Fruit fly (Drosophila melanogaster) whole organism, embryonic: ENCODE data around the gene CG45061.
A peak's percentile ranks its signal among the peaks of the same experiment; 100 is the strongest.

Experiments
- Atf-2 ChIP-seq: fragments of 200-800 bp; sonication (Bioruptor generic); optimal IDR thresholded peaks from 2 replicates; lab custom pipeline; 2016; ENCODE audit warnings: missing biosample characterization, missing genetic modification characterization
- B-H1 ChIP-seq: fragments of 200-800 bp; sonication (Bioruptor generic); IDR thresholded peaks from 3 replicates; pipeline ENCODE4 v1.3.6; 2022; ENCODE audit warnings: missing biosample characterization, missing genetic modification characterization
- CG10147 ChIP-seq: fragments of 200-800 bp; sonication (Bioruptor generic); optimal IDR thresholded peaks from 2 replicates; lab custom pipeline; 2019; ENCODE audit warnings: missing biosample characterization, mild to moderate bottlenecking, missing genetic modification characterization, moderate library complexity
- CG10274 ChIP-seq: fragments of 200-800 bp; sonication (Bioruptor generic); optimal IDR thresholded peaks from 3 replicates; lab custom pipeline; 2017; ENCODE audit warnings: missing biosample characterization, mild to moderate bottlenecking, missing genetic modification characterization
- CG10321 ChIP-seq: fragments of 200-800 bp; sonication (Bioruptor generic); IDR thresholded peaks from 2 replicates; pipeline ENCODE4 v1.3.6; 2022; ENCODE audit warnings: missing biosample characterization, missing genetic modification characterization
- CG11695 ChIP-seq: fragments of 200-800 bp; sonication (Bioruptor generic); IDR thresholded peaks from 3 replicates; pipeline ENCODE4 v1.3.6; 2022; ENCODE audit warnings: missing biosample characterization, missing genetic modification characterization
- CG12391 ChIP-seq: fragments of 200-800 bp; sonication (Bioruptor generic); optimal IDR thresholded peaks from 3 replicates; lab custom pipeline; 2018; ENCODE audit warnings: missing biosample characterization, mild to moderate bottlenecking, missing genetic modification characterization, moderate library complexity
- CG12942 ChIP-seq: fragments of 200-800 bp; sonication (Bioruptor generic); optimal IDR thresholded peaks from 3 replicates; lab custom pipeline; 2016; ENCODE audit warnings: missing biosample characterization, missing genetic modification characterization
- CG16779 ChIP-seq: fragments of 200-800 bp; sonication (Bioruptor generic); IDR thresholded peaks from 2 replicates; pipeline ENCODE4 v1.3.6; 2022; ENCODE audit warnings: missing biosample characterization, missing genetic modification characterization
- CG17829 ChIP-seq: fragments of 200-800 bp; optimal IDR thresholded peaks from 2 replicates; lab custom pipeline; 2019; ENCODE audit warnings: missing biosample characterization, mild to moderate bottlenecking, missing genetic modification characterization, moderate library complexity
- CG2199 ChIP-seq: fragments of 200-800 bp; sonication (Bioruptor generic); IDR thresholded peaks from 3 replicates; pipeline ENCODE4 v1.3.6; 2022; ENCODE audit warnings: missing biosample characterization, missing genetic modification characterization
- CG30431 ChIP-seq: fragments of 200-800 bp; sonication (Bioruptor generic); optimal IDR thresholded peaks from 2 replicates; lab custom pipeline; 2017; ENCODE audit warnings: missing biosample characterization, missing genetic modification characterization
- CG31365 ChIP-seq: fragments of 200-800 bp; sonication (Bioruptor generic); optimal IDR thresholded peaks from 2 replicates; lab custom pipeline; 2018; ENCODE audit warnings: missing biosample characterization, mild to moderate bottlenecking, missing genetic modification characterization
- CG32532 ChIP-seq: fragments of 200-800 bp; sonication (Bioruptor generic); IDR thresholded peaks from 2 replicates; pipeline ENCODE4 v1.3.6; 2022; ENCODE audit warnings: missing biosample characterization, missing genetic modification characterization
- CG34224 ChIP-seq: fragments of 200-800 bp; sonication (Bioruptor generic); IDR thresholded peaks from 3 replicates; pipeline ENCODE4 v1.3.6; 2022; ENCODE audit warnings: missing biosample characterization, missing genetic modification characterization; ENCODE audit not compliant: partially characterized antibody
- CG3838 ChIP-seq: fragments of 200-800 bp; sonication (Bioruptor generic); optimal IDR thresholded peaks from 3 replicates; lab custom pipeline; 2016; ENCODE audit warnings: missing biosample characterization, missing genetic modification characterization
- CG4404 ChIP-seq: fragments of 200-800 bp; sonication (Bioruptor generic); IDR thresholded peaks from 2 replicates; pipeline ENCODE4 v1.3.6; 2022; ENCODE audit warnings: missing biosample characterization, missing genetic modification characterization
- CG6791 ChIP-seq: fragments of 200-800 bp; sonication (Bioruptor generic); IDR thresholded peaks from 3 replicates; pipeline ENCODE4 v1.3.6; 2022; ENCODE audit warnings: missing biosample characterization, missing genetic modification characterization; ENCODE audit not compliant: partially characterized antibody
- CG7271 ChIP-seq: fragments of 200-800 bp; sonication (Bioruptor generic); optimal IDR thresholded peaks from 2 replicates; lab custom pipeline; 2018; ENCODE audit warnings: missing biosample characterization, mild to moderate bottlenecking, missing genetic modification characterization, moderate library complexity
- CG7786 ChIP-seq: fragments of 200-800 bp; sonication (Bioruptor generic); optimal IDR thresholded peaks from 2 replicates; lab custom pipeline; 2016; ENCODE audit warnings: missing biosample characterization, missing genetic modification characterization
- CG8281 ChIP-seq: fragments of 200-800 bp; sonication (Bioruptor generic); optimal IDR thresholded peaks from 2 replicates; lab custom pipeline; 2018; ENCODE audit warnings: missing biosample characterization, mild to moderate bottlenecking, missing genetic modification characterization, moderate library complexity
- CG9609 ChIP-seq: fragments of 200-800 bp; sonication (Bioruptor generic); optimal IDR thresholded peaks from 3 replicates; lab custom pipeline; 2016; ENCODE audit warnings: missing biosample characterization, missing genetic modification characterization
- CG9727 ChIP-seq: fragments of 200-800 bp; sonication (Bioruptor generic); optimal IDR thresholded peaks from 3 replicates; lab custom pipeline; 2017; ENCODE audit warnings: missing biosample characterization, mild to moderate bottlenecking, missing genetic modification characterization
- CG9797 ChIP-seq: fragments of 200-800 bp; sonication (Bioruptor generic); optimal IDR thresholded peaks from 3 replicates; lab custom pipeline; 2018; ENCODE audit warnings: missing biosample characterization, mild to moderate bottlenecking, missing genetic modification characterization
- CG9817 ChIP-seq: fragments of 200-800 bp; sonication (Bioruptor generic); optimal IDR thresholded peaks from 2 replicates; lab custom pipeline; 2018; ENCODE audit warnings: missing biosample characterization, mild to moderate bottlenecking, missing genetic modification characterization, moderate library complexity
- Dek ChIP-seq: fragments of 200-800 bp; sonication (Bioruptor generic); optimal IDR thresholded peaks from 3 replicates; lab custom pipeline; 2019; ENCODE audit warnings: missing biosample characterization, mild to moderate bottlenecking, missing genetic modification characterization, moderate library complexity
- Dfd ChIP-seq, 2 experiments: fragments of >200 bp; optimal IDR thresholded peaks; 2 replicates each; lab custom pipeline; 2017; ENCODE audit warnings: missing biosample characterization in 2 of 2, missing genetic modification characterization in 2 of 2
- Elba2 ChIP-seq: fragments of 200-800 bp; sonication (Bioruptor generic); optimal IDR thresholded peaks from 3 replicates; lab custom pipeline; 2016; ENCODE audit warnings: missing biosample characterization, missing genetic modification characterization
- Fer2 ChIP-seq: fragments of 200-800 bp; sonication (Bioruptor generic); optimal IDR thresholded peaks from 2 replicates; lab custom pipeline; 2018; ENCODE audit warnings: missing biosample characterization, mild to moderate bottlenecking, missing genetic modification characterization, moderate library complexity
- H2.0 ChIP-seq: fragments of 200-800 bp; sonication (Bioruptor generic); IDR thresholded peaks from 2 replicates; pipeline ENCODE4 v1.3.6; 2022; ENCODE audit warnings: missing biosample characterization, missing genetic modification characterization
- HLHmδ ChIP-seq: fragments of 200-800 bp; sonication (Bioruptor generic); optimal IDR thresholded peaks from 2 replicates; lab custom pipeline; 2018; ENCODE audit warnings: missing biosample characterization, mild to moderate bottlenecking, missing genetic modification characterization, moderate library complexity
- Hand ChIP-seq: fragments of 200-800 bp; sonication (Bioruptor generic); optimal IDR thresholded peaks from 2 replicates; lab custom pipeline; 2017; ENCODE audit warnings: mild to moderate bottlenecking, missing biosample characterization, missing genetic modification reagents, missing genetic modification characterization
- Hsf ChIP-seq: fragments of 200-800 bp; sonication (Bioruptor generic); optimal IDR thresholded peaks from 3 replicates; lab custom pipeline; 2016; ENCODE audit warnings: missing biosample characterization, missing genetic modification characterization
- NK7.1 ChIP-seq: fragments of 200-800 bp; sonication (Bioruptor generic); optimal IDR thresholded peaks from 3 replicates; lab custom pipeline; 2016; ENCODE audit warnings: missing biosample characterization, missing genetic modification characterization
- NfI ChIP-seq: fragments of 200-800 bp; sonication (Bioruptor generic); optimal IDR thresholded peaks from 3 replicates; lab custom pipeline; 2018; ENCODE audit warnings: missing biosample characterization, mild to moderate bottlenecking, missing genetic modification characterization, moderate library complexity
- Optix ChIP-seq: fragments of 200-800 bp; sonication (Bioruptor generic); IDR thresholded peaks from 3 replicates; pipeline ENCODE4 v1.3.6; 2022; ENCODE audit warnings: missing biosample characterization, missing genetic modification characterization
- Sox100B ChIP-seq: fragments of 200-800 bp; sonication (Bioruptor generic); optimal IDR thresholded peaks from 3 replicates; lab custom pipeline; 2018; ENCODE audit warnings: missing biosample characterization, mild to moderate bottlenecking, missing genetic modification characterization
- aop ChIP-seq: fragments of 200-800 bp; sonication (Bioruptor generic); IDR thresholded peaks from 2 replicates; pipeline ENCODE4 v1.3.6; 2022; ENCODE audit warnings: missing biosample characterization, missing genetic modification characterization
- dati ChIP-seq: fragments of 200-800 bp; sonication (Bioruptor generic); IDR thresholded peaks from 2 replicates; pipeline ENCODE4 v1.3.6; 2022; ENCODE audit warnings: missing biosample characterization, missing genetic modification characterization
- ewg ChIP-seq: fragments of 200-800 bp; sonication (Bioruptor generic); optimal IDR thresholded peaks from 3 replicates; lab custom pipeline; 2017; ENCODE audit warnings: mild to moderate bottlenecking, missing biosample characterization, missing genetic modification reagents, missing genetic modification characterization
- fd3F ChIP-seq: fragments of 200-800 bp; sonication (Bioruptor generic); optimal IDR thresholded peaks from 2 replicates; lab custom pipeline; 2018; ENCODE audit warnings: missing biosample characterization, mild to moderate bottlenecking, missing genetic modification characterization, moderate library complexity
- gro ChIP-seq: fragments of 200-800 bp; sonication (Bioruptor generic); optimal IDR thresholded peaks from 2 replicates; lab custom pipeline; 2016; ENCODE audit warnings: missing biosample characterization, missing genetic modification characterization
- h ChIP-seq: fragments of >200 bp; optimal IDR thresholded peaks from 2 replicates; lab custom pipeline; 2017
- kah ChIP-seq: fragments of 200-800 bp; sonication (Bioruptor generic); optimal IDR thresholded peaks from 2 replicates; lab custom pipeline; 2018; ENCODE audit warnings: missing biosample characterization, mild to moderate bottlenecking, missing genetic modification characterization
- lov ChIP-seq, 2 experiments: fragments of 200-800 bp in 1 of 2; fragments of >200 bp in 1 of 2; sonication (Bioruptor generic) in 1 of 2; IDR thresholded peaks in 1 of 2; optimal IDR thresholded peaks in 1 of 2; 2 replicates in 1 of 2; 3 replicates in 1 of 2; pipeline versions ENCODE4 v1.3.6 to Lab custom; 2017 to 2022; ENCODE audit warnings: missing biosample characterization in 1 of 2, missing genetic modification characterization in 1 of 2
- sc ChIP-seq, 3 experiments: fragments of >200 bp in 2 of 3; fragments of 200-800 bp in 1 of 3; sonication (Bioruptor generic) in 1 of 3; optimal IDR thresholded peaks; 2 replicates in 2 of 3; 3 replicates in 1 of 3; lab custom pipeline; 2017; ENCODE audit warnings: mild to moderate bottlenecking in 1 of 3, missing biosample characterization in 1 of 3, missing genetic modification characterization in 1 of 3, missing genetic modification reagents in 1 of 3
- sug ChIP-seq: fragments of 200-800 bp; optimal IDR thresholded peaks from 2 replicates; lab custom pipeline; 2019; ENCODE audit warnings: missing biosample characterization, mild to moderate bottlenecking, missing genetic modification characterization, moderate library complexity
- tap ChIP-seq: fragments of 200-800 bp; optimal IDR thresholded peaks from 3 replicates; lab custom pipeline; 2019; ENCODE audit warnings: missing biosample characterization, mild to moderate bottlenecking, missing genetic modification characterization, moderate library complexity

The CG45061 gene

DNA sequence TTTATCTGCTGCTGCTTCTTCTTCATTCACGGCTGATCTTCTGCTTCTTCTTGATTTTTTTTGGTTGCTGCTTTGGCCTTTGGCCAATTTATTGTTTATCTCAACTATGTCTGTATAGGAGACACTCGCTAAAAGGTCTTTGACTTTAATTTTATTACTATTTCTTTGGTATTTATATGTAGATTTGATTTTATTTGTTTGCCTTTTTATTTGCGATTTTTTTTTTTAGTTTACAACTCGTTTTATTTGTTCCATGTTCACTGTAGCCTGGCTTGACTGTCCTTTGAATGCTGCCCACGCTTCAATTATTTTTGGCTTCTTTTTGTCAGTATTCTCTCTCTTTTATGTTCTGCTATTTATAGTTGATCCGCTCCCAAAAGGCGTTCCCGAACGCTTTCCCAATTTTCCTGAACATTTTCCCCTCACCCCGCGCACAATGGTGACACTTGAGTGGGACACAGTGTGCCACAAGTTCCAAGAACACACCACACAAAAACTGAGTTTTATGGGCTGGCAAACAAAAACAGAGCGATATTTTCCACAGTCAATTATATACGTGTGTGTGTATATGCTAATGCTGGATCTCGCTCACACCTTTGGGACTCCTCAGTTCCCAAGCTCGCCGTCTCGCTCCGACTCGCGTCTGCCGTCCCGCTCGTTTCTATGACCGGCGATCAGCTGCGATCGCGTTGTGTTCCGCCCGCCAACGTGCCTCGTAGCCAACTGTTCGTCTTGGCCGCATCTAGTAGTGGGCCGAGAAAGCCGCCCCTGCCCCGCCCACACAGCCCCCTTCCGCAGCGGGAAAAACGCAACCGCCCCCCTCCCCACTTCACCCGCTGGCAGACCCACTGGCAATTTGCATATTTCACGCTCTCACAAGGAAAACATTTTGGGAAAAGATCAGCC lies 4.7 kb upstream of the CG45061 start, which contains the start of gene CG15247 (continued):
- no peak for TF ChIP-seq dati (GFP tag; lab: Robert Waterston, UW)
- TF ChIP-seq sc (optimal IDR thresholded peaks at IDR 0.05; lab: Kevin White, UChicago): no peak
- TF ChIP-seq sc (GFP tag; optimal IDR thresholded peaks at IDR 0.05; lab: Kevin White, UChicago): no peak
- no peak for TF ChIP-seq CG10321
- TF ChIP-seq ewg (GFP tag; lab: Kevin White, UChicago): peak; percentile 49
- TF ChIP-seq lov (optimal IDR thresholded peaks at IDR 0.05; lab: Kevin White, UChicago): no peak
- TF ChIP-seq lov (GFP tag; IDR thresholded peaks at IDR 0.05; lab: Robert Waterston, UW): peak; percentile 55; the same call in 1 of the 3 replicates
- TF ChIP-seq CG7786: peak; percentile 50
- TF ChIP-seq Elba2 (GFP tag; lab: Kevin White, UChicago): no peak
- TF ChIP-seq CG9817 (tag; lab: Kevin White, UChicago): peak; percentile 85
- peak; percentile 11 for TF ChIP-seq CG10274 (GFP tag; lab: Kevin White, UChicago)
- peak; percentile 59 for TF ChIP-seq CG10147 (GFP tag; lab: Kevin White, UChicago)
- peak; percentile 52; the same call in 1 of the 3 replicates for TF ChIP-seq Optix (GFP tag; lab: Robert Waterston, UW)
- peak; percentile 67 for TF ChIP-seq CG9727 (GFP tag; lab: Kevin White, UChicago)
- peak; percentile 65 for TF ChIP-seq fd3F
- no peak for TF ChIP-seq CG16779 (GFP tag; lab: Robert Waterston, UW)
- TF ChIP-seq CG8281 (tag; lab: Kevin White, UChicago): peak; percentile 56
- TF ChIP-seq CG31365 (tag; lab: Kevin White, UChicago): no peak
- TF ChIP-seq h (lab: Kevin White, UChicago): no peak
- TF ChIP-seq CG11695 (GFP tag; lab: Robert Waterston, UW): peak; percentile 75; the same call in 2 of the 3 replicates
- peak; percentile 72 for TF ChIP-seq CG12391 (tag; lab: Kevin White, UChicago)
- peak; percentile 84 for TF ChIP-seq H2.0 (GFP tag; lab: Robert Waterston, UW)
- TF ChIP-seq Dfd (GFP tag; optimal IDR thresholded peaks at IDR 0.05; lab: Kevin White, UChicago): no peak
- no peak for TF ChIP-seq CG7271
- TF ChIP-seq CG12942: peak; percentile 22
- peak; percentile 66 for TF ChIP-seq Sox100B (GFP tag; lab: Kevin White, UChicago)
- TF ChIP-seq CG9797: no peak
- TF ChIP-seq CG34224 (GFP tag; lab: Robert Waterston, UW): no peak
- TF ChIP-seq CG2199: no peak
- peak; percentile 51 for TF ChIP-seq Atf-2 (GFP tag; lab: Kevin White, UChicago)
- peak; percentile 78 for TF ChIP-seq NfI (GFP tag; lab: Kevin White, UChicago)
- peak; percentile 37 for TF ChIP-seq NK7.1 (GFP tag; lab: Kevin White, UChicago)
- peak; percentile 68 for TF ChIP-seq B-H1 (GFP tag; lab: Robert Waterston, UW)
- TF ChIP-seq Dek (tag; lab: Kevin White, UChicago): peak; percentile 58
- TF ChIP-seq Hand (GFP tag; lab: Kevin White, UChicago): no peak
- TF ChIP-seq aop (GFP tag; lab: Robert Waterston, UW): peak; percentile 68; the same call in 1 of the 2 replicates
- no peak for TF ChIP-seq CG6791 (GFP tag; lab: Robert Waterston, UW)
- TF ChIP-seq CG4404 (GFP tag; lab: Robert Waterston, UW): peak; percentile 64
- no peak for TF ChIP-seq HLHmδ (GFP tag; lab: Kevin White, UChicago)
- TF ChIP-seq gro (GFP tag; lab: Kevin White, UChicago): peak; percentile 26
- TF ChIP-seq CG3838 (GFP tag; lab: Kevin White, UChicago): no peak
- TF ChIP-seq Hsf (GFP tag; lab: Kevin White, UChicago): peak; percentile 77
- peak; percentile 35 for TF ChIP-seq tap (tag; lab: Kevin White, UChicago)
- TF ChIP-seq kah: peak; percentile 22
- peak; percentile 35 for TF ChIP-seq CG9609
- peak; percentile 22 for TF ChIP-seq CG30431 (GFP tag; lab: Kevin White, UChicago)
- TF ChIP-seq Fer2 (tag; lab: Kevin White, UChicago): peak; percentile 49
- TF ChIP-seq CG17829 (tag; lab: Kevin White, UChicago): peak; percentile 39
- peak; percentile 40 for TF ChIP-seq sug (tag; lab: Kevin White, UChicago)
- peak; percentile 87 for TF ChIP-seq CG32532 (GFP tag; lab: Robert Waterston, UW)
